Fruit fly (Drosophila melanogaster) whole organism, embryonic: ENCODE results near the gene Tyler.
A peak's percentile ranks its signal among the peaks of the same experiment; 100 is the strongest.

Experiments used
- Asciz ChIP-seq: fragments of 200-800 bp; sonication (Bioruptor generic); optimal IDR thresholded peaks from 2 replicates; lab custom pipeline; 2017; ENCODE audit warnings: missing biosample characterization, mild to moderate bottlenecking, missing genetic modification characterization, missing genetic modification reagents
- Atf6 ChIP-seq: fragments of 200-800 bp; sonication (Bioruptor generic); IDR thresholded peaks from 2 replicates; pipeline ENCODE4 v1.3.6; 2022; ENCODE audit warnings: missing biosample characterization, missing genetic modification characterization
- CG1024 ChIP-seq: fragments of 200-800 bp; sonication (Bioruptor generic); IDR thresholded peaks from 2 replicates; pipeline ENCODE4 v1.3.6; 2022; ENCODE audit warnings: missing biosample characterization, missing genetic modification characterization
- CG12155 ChIP-seq: fragments of 200-800 bp; sonication (Bioruptor generic); optimal IDR thresholded peaks from 3 replicates; lab custom pipeline; 2016; ENCODE audit warnings: missing biosample characterization, missing genetic modification characterization
- CG12236 ChIP-seq: fragments of 200-800 bp; sonication (Bioruptor generic); optimal IDR thresholded peaks from 2 replicates; lab custom pipeline; 2016; ENCODE audit warnings: missing biosample characterization, missing genetic modification characterization
- CG1233 ChIP-seq: fragments of 200-800 bp; sonication (Bioruptor generic); optimal IDR thresholded peaks from 4 replicates; lab custom pipeline; 2018; ENCODE audit warnings: missing biosample characterization, mild to moderate bottlenecking, missing genetic modification characterization
- CG12391 ChIP-seq: fragments of 200-800 bp; sonication (Bioruptor generic); optimal IDR thresholded peaks from 3 replicates; lab custom pipeline; 2018; ENCODE audit warnings: missing biosample characterization, mild to moderate bottlenecking, missing genetic modification characterization, moderate library complexity
- CG12769 ChIP-seq: fragments of 200-800 bp; sonication (Bioruptor generic); optimal IDR thresholded peaks from 2 replicates; lab custom pipeline; 2019; ENCODE audit warnings: missing biosample characterization, mild to moderate bottlenecking, missing genetic modification characterization, moderate library complexity
- CG13296 ChIP-seq: fragments of 200-800 bp; sonication (Bioruptor generic); optimal IDR thresholded peaks from 3 replicates; lab custom pipeline; 2018; ENCODE audit warnings: missing biosample characterization, mild to moderate bottlenecking, missing genetic modification characterization
- CG1647 ChIP-seq: fragments of 200-800 bp; sonication (Bioruptor generic); optimal IDR thresholded peaks from 3 replicates; lab custom pipeline; 2016; ENCODE audit warnings: missing biosample characterization, missing genetic modification characterization
- CG17328 ChIP-seq: fragments of 200-800 bp; sonication (Bioruptor generic); IDR thresholded peaks from 2 replicates; pipeline ENCODE4 v1.3.6; 2022; ENCODE audit warnings: missing biosample characterization, missing genetic modification characterization
- CG17568 ChIP-seq: fragments of 200-800 bp; sonication (Bioruptor generic); optimal IDR thresholded peaks from 2 replicates; lab custom pipeline; 2018; ENCODE audit warnings: missing biosample characterization, mild to moderate bottlenecking, missing genetic modification characterization, moderate library complexity
- CG17802 ChIP-seq: fragments of 200-800 bp; sonication (Bioruptor generic); optimal IDR thresholded peaks from 2 replicates; lab custom pipeline; 2018; ENCODE audit warnings: missing biosample characterization, mild to moderate bottlenecking, missing genetic modification characterization, moderate library complexity
- CG17829 ChIP-seq: fragments of 200-800 bp; optimal IDR thresholded peaks from 2 replicates; lab custom pipeline; 2019; ENCODE audit warnings: missing biosample characterization, mild to moderate bottlenecking, missing genetic modification characterization, moderate library complexity
- CG32532 ChIP-seq: fragments of 200-800 bp; sonication (Bioruptor generic); IDR thresholded peaks from 2 replicates; pipeline ENCODE4 v1.3.6; 2022; ENCODE audit warnings: missing biosample characterization, missing genetic modification characterization
- CG43689 ChIP-seq: fragments of 200-800 bp; sonication (Bioruptor generic); IDR thresholded peaks from 2 replicates; pipeline ENCODE4 v1.3.6; 2022; ENCODE audit warnings: missing biosample characterization, missing genetic modification characterization
- CG4820 ChIP-seq: fragments of 200-800 bp; sonication (Bioruptor generic); optimal IDR thresholded peaks from 3 replicates; lab custom pipeline; 2016; ENCODE audit warnings: missing biosample characterization, missing genetic modification characterization
- CG5953 ChIP-seq: fragments of 200-800 bp; sonication (Bioruptor generic); IDR thresholded peaks from 2 replicates; pipeline ENCODE4 v1.3.6; 2022; ENCODE audit warnings: missing biosample characterization, missing genetic modification characterization
- CG6813 ChIP-seq: fragments of 200-800 bp; sonication (Bioruptor generic); optimal IDR thresholded peaks from 2 replicates; lab custom pipeline; 2017; ENCODE audit warnings: missing biosample characterization, missing genetic modification characterization, mild to moderate bottlenecking, moderate library complexity, missing genetic modification reagents
- CG7357 ChIP-seq: fragments of 200-800 bp; sonication (Bioruptor generic); IDR thresholded peaks from 3 replicates; pipeline ENCODE4 v1.3.6; 2022; ENCODE audit warnings: missing biosample characterization, missing genetic modification characterization
- CG9817 ChIP-seq: fragments of 200-800 bp; sonication (Bioruptor generic); optimal IDR thresholded peaks from 2 replicates; lab custom pipeline; 2018; ENCODE audit warnings: missing biosample characterization, mild to moderate bottlenecking, missing genetic modification characterization, moderate library complexity
- D19A ChIP-seq: fragments of 200-800 bp; optimal IDR thresholded peaks from 3 replicates; lab custom pipeline; 2019; ENCODE audit warnings: missing biosample characterization, mild to moderate bottlenecking, missing genetic modification characterization, moderate library complexity
- Dll ChIP-seq: fragments of 200-800 bp; sonication (Bioruptor generic); IDR thresholded peaks from 4 replicates; pipeline ENCODE4 v1.3.6; 2022; ENCODE audit warnings: missing biosample characterization, missing genetic modification characterization; ENCODE audit not compliant: partially characterized antibody
- Dp ChIP-seq: fragments of 200-800 bp; sonication (Bioruptor generic); optimal IDR thresholded peaks from 2 replicates; lab custom pipeline; 2018; ENCODE audit warnings: missing biosample characterization, mild to moderate bottlenecking, missing genetic modification characterization, moderate library complexity
- Drgx ChIP-seq: fragments of 200-800 bp; sonication (Bioruptor generic); IDR thresholded peaks from 2 replicates; pipeline ENCODE4 v1.3.6; 2022; ENCODE audit warnings: missing biosample characterization, missing genetic modification characterization
- Ets65A ChIP-seq: fragments of 200-800 bp; sonication (Bioruptor generic); peaks from one replicate; lab custom pipeline; 2016; ENCODE audit warnings: missing biosample characterization, missing genetic modification characterization
- Opbp ChIP-seq: fragments of 200-800 bp; sonication (Bioruptor generic); IDR thresholded peaks from 3 replicates; pipeline ENCODE4 v1.3.6; 2022; ENCODE audit warnings: missing biosample characterization, missing genetic modification characterization; ENCODE audit not compliant: partially characterized antibody
- Pdp1 ChIP-seq, 2 experiments: fragments of 200-800 bp; sonication (Bioruptor generic); optimal IDR thresholded peaks; 3 replicates each; lab custom pipeline; 2016; ENCODE audit warnings: missing biosample characterization in 2 of 2, missing genetic modification characterization in 2 of 2, mild to moderate bottlenecking in 1 of 2, moderate library complexity in 1 of 2
- Rfx ChIP-seq: fragments of 200-800 bp; sonication (Bioruptor generic); IDR thresholded peaks from 2 replicates; pipeline ENCODE4 v1.3.6; 2022; ENCODE audit warnings: missing biosample characterization, missing genetic modification characterization
- Xbp1 ChIP-seq: fragments of 200-800 bp; sonication (Bioruptor generic); optimal IDR thresholded peaks from 3 replicates; lab custom pipeline; 2016; ENCODE audit warnings: missing biosample characterization, mild to moderate bottlenecking, missing genetic modification characterization
- bbx ChIP-seq: fragments of 200-800 bp; sonication (Bioruptor generic); IDR thresholded peaks from 2 replicates; pipeline ENCODE4 v1.3.6; 2022; ENCODE audit warnings: missing biosample characterization, missing genetic modification characterization; ENCODE audit not compliant: partially characterized antibody
- cato ChIP-seq: fragments of 200-800 bp; sonication (Bioruptor generic); optimal IDR thresholded peaks from 2 replicates; lab custom pipeline; 2016; ENCODE audit warnings: missing biosample characterization, missing genetic modification characterization, borderline replicate concordance
- eyg ChIP-seq: fragments of 200-800 bp; sonication (Bioruptor generic); optimal IDR thresholded peaks from 3 replicates; lab custom pipeline; 2016; ENCODE audit warnings: missing biosample characterization, missing genetic modification characterization
- fd3F ChIP-seq: fragments of 200-800 bp; sonication (Bioruptor generic); optimal IDR thresholded peaks from 2 replicates; lab custom pipeline; 2018; ENCODE audit warnings: missing biosample characterization, mild to moderate bottlenecking, missing genetic modification characterization, moderate library complexity
- hkb ChIP-seq, 2 experiments: fragments of 200-800 bp in 1 of 2; fragments of >200 bp in 1 of 2; sonication (Bioruptor generic) in 1 of 2; IDR thresholded peaks in 1 of 2; optimal IDR thresholded peaks in 1 of 2; 2 replicates each; pipeline versions ENCODE4 v1.3.6 to Lab custom; 2017 to 2022; ENCODE audit warnings: missing biosample characterization in 1 of 2, missing genetic modification characterization in 1 of 2
- ind ChIP-seq: fragments of 200-800 bp; sonication (Bioruptor generic); optimal IDR thresholded peaks from 3 replicates; lab custom pipeline; 2016; ENCODE audit warnings: missing biosample characterization, missing genetic modification characterization
- jumu ChIP-seq: fragments of 200-800 bp; sonication (Bioruptor generic); optimal IDR thresholded peaks from 3 replicates; lab custom pipeline; 2016; ENCODE audit warnings: missing biosample characterization, missing genetic modification characterization
- mam ChIP-seq: fragments of 200-800 bp; sonication (Bioruptor generic); optimal IDR thresholded peaks from 3 replicates; lab custom pipeline; 2016; ENCODE audit warnings: missing biosample characterization, missing genetic modification characterization
- nmo ChIP-seq: fragments of 200-800 bp; sonication (Bioruptor generic); optimal IDR thresholded peaks from 2 replicates; lab custom pipeline; 2018; ENCODE audit warnings: missing biosample characterization, mild to moderate bottlenecking, missing genetic modification characterization, moderate library complexity
- pnt ChIP-seq: fragments of 200-800 bp; sonication (Bioruptor generic); optimal IDR thresholded peaks from 3 replicates; lab custom pipeline; 2016; ENCODE audit warnings: missing biosample characterization, missing genetic modification characterization
- ro ChIP-seq: fragments of 200-800 bp; sonication (Bioruptor generic); IDR thresholded peaks from 2 replicates; pipeline ENCODE4 v1.3.6; 2022; ENCODE audit warnings: missing biosample characterization, missing genetic modification characterization
- sens ChIP-seq: fragments of 200-800 bp; sonication (Bioruptor generic); peaks from one replicate; lab custom pipeline; 2016; ENCODE audit warnings: missing biosample characterization, missing genetic modification characterization
- sug ChIP-seq: fragments of 200-800 bp; optimal IDR thresholded peaks from 2 replicates; lab custom pipeline; 2019; ENCODE audit warnings: missing biosample characterization, mild to moderate bottlenecking, missing genetic modification characterization, moderate library complexity
- tio ChIP-seq: fragments of 200-800 bp; sonication (Bioruptor generic); optimal IDR thresholded peaks from 2 replicates; lab custom pipeline; 2017; ENCODE audit warnings: missing biosample characterization, missing genetic modification characterization, inconsistent platforms
- tll ChIP-seq, 2 experiments: fragments of 200-800 bp in 1 of 2; fragments of >200 bp in 1 of 2; sonication (Bioruptor generic) in 1 of 2; optimal IDR thresholded peaks; 2 replicates each; lab custom pipeline; 2017 to 2019; ENCODE audit warnings: missing biosample characterization in 2 of 2, missing genetic modification characterization in 2 of 2, mild to moderate bottlenecking in 1 of 2, moderate library complexity in 1 of 2
- twi ChIP-seq: fragments of 200-800 bp; optimal IDR thresholded peaks from 2 replicates; lab custom pipeline; 2019; ENCODE audit warnings: missing biosample characterization, mild to moderate bottlenecking, missing genetic modification characterization, moderate library complexity
- tx ChIP-seq: fragments of 200-800 bp; sonication (Bioruptor generic); optimal IDR thresholded peaks from 2 replicates; lab custom pipeline; 2016; ENCODE audit warnings: missing biosample characterization, missing genetic modification characterization
- vvl ChIP-seq: fragments of 200-800 bp; sonication (Bioruptor generic); IDR thresholded peaks from 2 replicates; pipeline ENCODE4 v1.3.6; 2022; ENCODE audit warnings: missing biosample characterization, missing genetic modification characterization

Gene Tyler

dm6 chrX:19565714-19566316 lies 45.5 kb upstream of the Tyler start, which contains the start of the genes Grip84 and car (continued):
- TF ChIP-seq twi (tag; lab: Kevin White, UChicago) (peak; percentile 68), CG17802 (tag; lab: Kevin White, UChicago) (peak; percentile 94), Xbp1 (GFP tag; lab: Kevin White, UChicago) (peak; percentile 72), fd3F (GFP tag; lab: Kevin White, UChicago) (peak; percentile 68), pnt (GFP tag; lab: Kevin White, UChicago) (peak; percentile 73), sug (peak; percentile 79), CG32532 (GFP tag; lab: Robert Waterston, UW) (peak; percentile 93), CG12155 (GFP tag; lab: Kevin White, UChicago) (peak; percentile 62), bbx (GFP tag; lab: Robert Waterston, UW) (0 out of 2 replicates have a peak, but pooled peaks have one; percentile 23), mam (GFP tag; lab: Kevin White, UChicago) (peak; percentile 80), CG4820 (peak; percentile 50), CG43689 (GFP tag; lab: Robert Waterston, UW) (peak; percentile 38; the same call in 1 of the 2 replicates), CG17829 (tag; lab: Kevin White, UChicago) (peak; percentile 73), ind (GFP tag; lab: Kevin White, UChicago) (peak; percentile 61), nmo (GFP tag; lab: Kevin White, UChicago) (peak; percentile 87), Ets65A (GFP tag; lab: Kevin White, UChicago) (peak; percentile 95), Dp (GFP tag; lab: Kevin White, UChicago) (peak; percentile 22), CG12769 (no peak), ro (GFP tag; lab: Robert Waterston, UW) (no peak), Dll (GFP tag; lab: Robert Waterston, UW) (0 out of 4 replicates have a peak, but pooled peaks have one; percentile 30), CG12391 (tag; lab: Kevin White, UChicago) (peak; percentile 85), CG12236 (GFP tag; lab: Kevin White, UChicago) (peak; percentile 31), CG1233 (GFP tag; lab: Kevin White, UChicago) (peak; percentile 43), CG1647 (GFP tag; lab: Kevin White, UChicago) (peak; percentile 21), Atf6 (GFP tag; lab: Robert Waterston, UW) (peak; percentile 32; the same call in 1 of the 2 replicates), D19A (peak; percentile 41), tll (GFP tag; optimal IDR thresholded peaks at IDR 0.05; lab: Kevin White, UChicago) (peak; percentile 8 to 89), CG17568 (GFP tag; lab: Kevin White, UChicago) (no peak), hkb (optimal IDR thresholded peaks at IDR 0.05; lab: Kevin White, UChicago) (no peak), hkb (GFP tag; IDR thresholded peaks at IDR 0.05; lab: Robert Waterston, UW) (peak; percentile 60; the same call in 1 of the 2 replicates), jumu (GFP tag; lab: Kevin White, UChicago) (peak; percentile 64), CG7357 (GFP tag; lab: Robert Waterston, UW) (peak; percentile 97), CG9817 (peak; percentile 84), CG13296 (GFP tag; lab: Kevin White, UChicago) (no peak), Drgx (GFP tag; lab: Robert Waterston, UW) (no peak), cato (peak; percentile 37), sens (peak; percentile 91), tio (no peak), CG5953 (GFP tag; lab: Robert Waterston, UW) (no peak), Asciz (no peak), Opbp (GFP tag; lab: Robert Waterston, UW) (0 out of 3 replicates have a peak, but pooled peaks have one; percentile 11), vvl (peak; percentile 37; the same call in 1 of the 2 replicates), CG6813 (GFP tag; lab: Kevin White, UChicago) (no peak), Rfx (peak; percentile 72), CG17328 (GFP tag; lab: Robert Waterston, UW) (peak; percentile 52; the same call in 1 of the 2 replicates), Pdp1 (GFP tag; optimal IDR thresholded peaks at IDR 0.05; lab: Kevin White, UChicago) (peak in 1 of 2 experiments; percentile 63), tx (GFP tag; lab: Kevin White, UChicago) (no peak), CG1024 (GFP tag; lab: Robert Waterston, UW) (no peak; the same call in 1 of the 2 replicates), eyg (GFP tag; lab: Kevin White, UChicago) (no peak)
